Worm (Caenorhabditis elegans) whole organism, L4 larva: Measurements from ENCODE around the gene dec-7.

Experiments used
- F44E2.7 ChIP-seq: fragments of 200-800 bp; sonication (Bioruptor generic); IDR thresholded peaks from 2 replicates; pipeline ENCODE4 v2.1.2; 2022; ENCODE audit warnings: missing genetic modification characterization, missing compliant biosample characterization
- Y105C5A.15 ChIP-seq: fragments of 200-800 bp; sonication (Bioruptor generic); IDR thresholded peaks from 2 replicates; pipeline ENCODE4 v1.3.6; 2022; ENCODE audit warnings: missing genetic modification characterization, missing compliant biosample characterization
- Y48G9A.11 ChIP-seq: fragments of 200-800 bp; sonication (Bioruptor generic); IDR thresholded peaks from 2 replicates; pipeline ENCODE4 v1.3.6; 2022; ENCODE audit warnings: missing genetic modification reagents, missing genetic modification characterization, missing compliant biosample characterization
- aly-2 ChIP-seq: sonication (generic microtip); optimal IDR thresholded peaks from 2 replicates; lab custom pipeline; 2018; ENCODE audit warnings: missing biosample characterization, missing genetic modification characterization
- arid-1 ChIP-seq: fragments of 200-800 bp; sonication (Bioruptor generic); conservative IDR thresholded peaks from 2 replicates; pipeline ENCODE4 v1.3.6; 2022; ENCODE audit warnings: missing genetic modification reagents, missing genetic modification characterization, missing compliant biosample characterization
- ceh-28 ChIP-seq: fragments of 150-350 bp; optimal IDR thresholded peaks from 2 replicates; lab custom pipeline; 2014; ENCODE audit warnings: missing biosample characterization, missing genetic modification reagents, missing genetic modification characterization
- ceh-32 ChIP-seq: sonication (generic microtip); optimal IDR thresholded peaks from 2 replicates; lab custom pipeline; 2016; ENCODE audit warnings: mild to moderate bottlenecking, missing genetic modification characterization, missing compliant biosample characterization; ENCODE audit not compliant: poor library complexity
- cey-2 ChIP-seq: sonication (generic microtip); optimal IDR thresholded peaks from 3 replicates; lab custom pipeline; 2017; ENCODE audit warnings: missing genetic modification characterization, mild to moderate bottlenecking, missing compliant biosample characterization, antibody characterized with exemption, borderline replicate concordance; ENCODE audit not compliant: insufficient read depth
- ctbp-1 ChIP-seq: fragments of 200-800 bp; sonication (Bioruptor generic); IDR thresholded peaks from 2 replicates; pipeline ENCODE4 v1.3.6; 2022; ENCODE audit warnings: missing genetic modification reagents, missing genetic modification characterization, missing compliant biosample characterization
- daf-19 ChIP-seq: fragments of 200-800 bp; sonication (Bioruptor generic); conservative IDR thresholded peaks from 2 replicates; pipeline ENCODE4 v1.3.6; 2022; ENCODE audit warnings: missing genetic modification characterization, missing compliant biosample characterization
- dmd-8 ChIP-seq: fragments of 200-800 bp; sonication (Bioruptor generic); IDR thresholded peaks from 2 replicates; pipeline ENCODE4 v1.3.6; 2022; ENCODE audit warnings: missing genetic modification characterization, missing compliant biosample characterization
- dve-1 ChIP-seq: sonication (generic microtip); optimal IDR thresholded peaks from 2 replicates; lab custom pipeline; 2017; ENCODE audit warnings: antibody characterized with exemption, mild to moderate bottlenecking, missing genetic modification characterization, missing compliant biosample characterization; ENCODE audit not compliant: insufficient read depth
- egl-27 ChIP-seq: sonication (generic microtip); optimal IDR thresholded peaks from 3 replicates; lab custom pipeline; 2017; ENCODE audit warnings: missing biosample characterization, missing genetic modification reagents, missing genetic modification characterization
- egl-43 ChIP-seq: fragments of 200-800 bp; sonication (Bioruptor generic); IDR thresholded peaks from 2 replicates; pipeline ENCODE4 v1.3.6; 2022; ENCODE audit warnings: missing genetic modification reagents, missing genetic modification characterization, missing compliant biosample characterization
- fkh-10 ChIP-seq: fragments of 150-350 bp; optimal IDR thresholded peaks from 2 replicates; lab custom pipeline; 2014; ENCODE audit warnings: missing biosample characterization, missing genetic modification reagents, missing genetic modification characterization
- fos-1 ChIP-seq: fragments of 150-350 bp; optimal IDR thresholded peaks from 2 replicates; lab custom pipeline; 2014; ENCODE audit warnings: missing biosample characterization, missing genetic modification characterization
- hlh-30 ChIP-seq: sonication (generic microtip); optimal IDR thresholded peaks from 2 replicates; lab custom pipeline; 2017; ENCODE audit warnings: antibody characterized with exemption, mild to moderate bottlenecking, missing genetic modification characterization, missing compliant biosample characterization; ENCODE audit not compliant: insufficient read depth
- jun-1 ChIP-seq: fragments of 150-350 bp; optimal IDR thresholded peaks from 2 replicates; lab custom pipeline; 2014; ENCODE audit warnings: missing biosample characterization, missing genetic modification reagents, missing genetic modification characterization
- lin-29 ChIP-seq: fragments of 200-800 bp; sonication (Bioruptor generic); IDR thresholded peaks from 2 replicates; pipeline ENCODE4 v1.3.6; 2022; ENCODE audit warnings: missing genetic modification reagents, missing genetic modification characterization, missing compliant biosample characterization
- lin-38 ChIP-seq: fragments of 200-800 bp; sonication (Bioruptor generic); IDR thresholded peaks from 2 replicates; pipeline ENCODE4 v1.3.6; 2022; ENCODE audit warnings: missing genetic modification reagents, missing genetic modification characterization, missing compliant biosample characterization
- lin-39 ChIP-seq: fragments of 150-350 bp; optimal IDR thresholded peaks from 2 replicates; lab custom pipeline; 2014; ENCODE audit warnings: missing biosample characterization, missing genetic modification reagents, missing genetic modification characterization
- lir-3 ChIP-seq: sonication (generic microtip); optimal IDR thresholded peaks from 2 replicates; lab custom pipeline; 2016; ENCODE audit warnings: mild to moderate bottlenecking, missing genetic modification characterization, missing compliant biosample characterization
- lsy-2 ChIP-seq, 2 experiments: fragments of 150-350 bp in 1 of 2; sonication (generic microtip) in 1 of 2; optimal IDR thresholded peaks; 2 replicates each; lab custom pipeline; 2014 to 2017; ENCODE audit warnings: missing biosample characterization in 2 of 2, missing genetic modification characterization in 2 of 2
- madf-5 ChIP-seq, 2 experiments: fragments of 200-800 bp; sonication (Bioruptor generic); IDR thresholded peaks; 2 replicates each; pipeline ENCODE4 v1.3.6; 2022; ENCODE audit warnings: missing compliant biosample characterization in 2 of 2, missing genetic modification characterization in 2 of 2
- mes-2 ChIP-seq: sonication (generic microtip); optimal IDR thresholded peaks from 2 replicates; lab custom pipeline; 2016; ENCODE audit warnings: missing genotype, mild to moderate bottlenecking, missing genetic modification characterization, missing compliant biosample characterization; ENCODE audit not compliant: poor library complexity, severe bottlenecking
- mxl-3 ChIP-seq: fragments of 200-800 bp; sonication (Bioruptor generic); optimal IDR thresholded peaks from 2 replicates; lab custom pipeline; 2018; ENCODE audit warnings: mild to moderate bottlenecking, missing genetic modification characterization, missing compliant biosample characterization
- nhr-10 ChIP-seq: fragments of 150-350 bp; optimal IDR thresholded peaks from 2 replicates; lab custom pipeline; 2014; ENCODE audit warnings: missing biosample characterization, missing genetic modification characterization
- nhr-28 ChIP-seq: fragments of 150-350 bp; optimal IDR thresholded peaks from 2 replicates; lab custom pipeline; 2014; ENCODE audit warnings: missing biosample characterization, missing genetic modification characterization
- nhr-48 ChIP-seq: sonication (generic microtip); optimal IDR thresholded peaks from 2 replicates; lab custom pipeline; 2016; ENCODE audit warnings: mild to moderate bottlenecking, missing genetic modification characterization, missing compliant biosample characterization
- nhr-6 ChIP-seq: fragments of 150-350 bp; optimal IDR thresholded peaks from 2 replicates; lab custom pipeline; 2014; ENCODE audit warnings: missing biosample characterization, missing genetic modification characterization
- nhr-77 ChIP-seq: fragments of 150-350 bp; optimal IDR thresholded peaks from 2 replicates; lab custom pipeline; 2014; ENCODE audit warnings: missing biosample characterization, missing genetic modification characterization
- pha-4 ChIP-seq, 2 experiments: fragments of 150-350 bp in 1 of 2; fragments of 200-800 bp in 1 of 2; sonication (Bioruptor generic) in 1 of 2; IDR thresholded peaks in 1 of 2; optimal IDR thresholded peaks in 1 of 2; 2 replicates each; pipeline versions ENCODE4 v1.3.6 to Lab custom; 2014 to 2022; ENCODE audit warnings: missing genetic modification characterization in 2 of 2, missing genetic modification reagents in 2 of 2, missing biosample characterization in 1 of 2, missing compliant biosample characterization in 1 of 2
- sdz-12 ChIP-seq: fragments of 200-800 bp; sonication (Bioruptor generic); optimal IDR thresholded peaks from 2 replicates; lab custom pipeline; 2018; ENCODE audit warnings: mild to moderate bottlenecking, missing genetic modification characterization, missing compliant biosample characterization
- set-16 ChIP-seq: fragments of 200-800 bp; sonication (Bioruptor generic); IDR thresholded peaks from 2 replicates; pipeline ENCODE4 v1.3.6; 2022; ENCODE audit warnings: missing genetic modification reagents, missing genetic modification characterization, missing compliant biosample characterization
- snpc-1.2 ChIP-seq: fragments of 200-800 bp; sonication (Bioruptor generic); IDR thresholded peaks from 2 replicates; pipeline ENCODE4 v1.3.6; 2022; ENCODE audit warnings: missing genetic modification reagents, missing genetic modification characterization, missing compliant biosample characterization
- unc-62 ChIP-seq, 3 experiments: fragments of 150-350 bp in 1 of 3; sonication (generic microtip); optimal IDR thresholded peaks in 2 of 3; peaks in 1 of 3; 1 replicate in 1 of 3; 2 replicates in 2 of 3; lab custom pipeline; 2014 to 2017; ENCODE audit warnings: missing biosample characterization in 3 of 3, missing genetic modification characterization in 3 of 3, missing genetic modification reagents in 3 of 3, missing genotype in 1 of 3
- vab-7 ChIP-seq: fragments of 200-800 bp; sonication (Bioruptor generic); IDR thresholded peaks from 2 replicates; pipeline ENCODE4 v1.3.6; 2022; ENCODE audit warnings: missing genetic modification reagents, missing genetic modification characterization, missing compliant biosample characterization
- zag-1 ChIP-seq: fragments of 150-350 bp; optimal IDR thresholded peaks from 2 replicates; lab custom pipeline; 2014; ENCODE audit warnings: missing biosample characterization, missing genetic modification characterization
- zfp-3 ChIP-seq: fragments of 200-800 bp; sonication (Bioruptor generic); conservative IDR thresholded peaks from 2 replicates; pipeline ENCODE4 v1.3.6; 2022; ENCODE audit warnings: missing genetic modification reagents, missing genetic modification characterization, missing compliant biosample characterization
- zip-11 ChIP-seq: fragments of 200-800 bp; sonication (Bioruptor generic); IDR thresholded peaks from 2 replicates; pipeline ENCODE4 v1.3.6; 2022; ENCODE audit warnings: missing genetic modification characterization, missing compliant biosample characterization
- zip-2 ChIP-seq: fragments of 150-350 bp; optimal IDR thresholded peaks from 2 replicates; lab custom pipeline; 2014; ENCODE audit warnings: missing biosample characterization, missing genetic modification characterization

Gene dec-7

DNA sequence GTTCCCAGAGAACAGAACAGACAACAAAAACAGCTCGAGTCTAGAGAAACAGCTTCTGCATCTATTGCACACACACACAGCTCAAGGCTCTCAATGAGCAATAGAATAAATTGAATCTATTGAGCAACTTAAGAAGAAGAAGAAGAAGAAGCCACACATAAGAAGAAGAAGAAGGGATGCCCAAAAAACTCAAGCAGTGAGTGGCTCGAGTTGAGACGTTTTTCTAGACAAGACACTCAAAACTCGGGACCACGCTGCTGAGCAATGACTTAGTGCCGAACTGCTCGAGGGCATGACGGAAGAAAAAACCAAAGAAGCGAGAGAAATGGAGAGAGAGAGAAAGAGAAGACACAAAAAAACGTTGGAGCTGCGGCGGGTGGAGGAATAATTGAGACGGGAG, 26.9 kb upstream of the dec-7 start (continued):
- TF ChIP-seq nhr-10, result no peak
- TF ChIP-seq aly-2 (tag; lab: Kevin White, UChicago), result no peak
- no peak for TF ChIP-seq Y48G9A.11 (GFP tag; lab: Robert Waterston, UW)
- no peak for TF ChIP-seq vab-7 (GFP tag; lab: Robert Waterston, UW)
- 0 out of 2 replicates have a peak, but pooled peaks have one; percentile 17 for TF ChIP-seq set-16
- no peak for TF ChIP-seq pha-4 (GFP tag; IDR thresholded peaks at IDR 0.05; lab: Robert Waterston, UW)
- TF ChIP-seq pha-4 (tag; optimal IDR thresholded peaks at IDR 0.05; lab: Kevin White, UChicago), result no peak
- TF ChIP-seq nhr-6, result no peak
- TF ChIP-seq Y105C5A.15, result no peak
- TF ChIP-seq lsy-2 (tag; optimal IDR thresholded peaks at IDR 0.05; lab: Kevin White, UChicago), result peak in 1 of 2 experiments; percentile 1
- no peak for TF ChIP-seq dve-1 (tag; lab: Kevin White, UChicago)
- no peak for TF ChIP-seq dmd-8 (GFP tag; lab: Robert Waterston, UW)
- no peak for TF ChIP-seq snpc-1.2 (GFP tag; lab: Robert Waterston, UW)
- TF ChIP-seq zfp-3 (GFP tag; lab: Robert Waterston, UW), result no peak
- TF ChIP-seq jun-1, result no peak
- no peak for TF ChIP-seq fos-1 (tag; lab: Kevin White, UChicago)
- no peak for TF ChIP-seq nhr-77 (tag; lab: Kevin White, UChicago)
- 0 out of 2 replicates have a peak, but pooled peaks have one; percentile 44 for TF ChIP-seq ctbp-1 (GFP tag; lab: Robert Waterston, UW)
- TF ChIP-seq lir-3 (tag; lab: Kevin White, UChicago), result no peak
- TF ChIP-seq mxl-3 (GFP tag; lab: Kevin White, UChicago), result no peak
- TF ChIP-seq lin-29, result no peak
- no peak for TF ChIP-seq egl-27
- no peak for TF ChIP-seq nhr-48 (tag; lab: Kevin White, UChicago)
- no peak for TF ChIP-seq daf-19 (GFP tag; lab: Robert Waterston, UW)
- TF ChIP-seq sdz-12 (GFP tag; lab: Kevin White, UChicago), result no peak

DNA sequence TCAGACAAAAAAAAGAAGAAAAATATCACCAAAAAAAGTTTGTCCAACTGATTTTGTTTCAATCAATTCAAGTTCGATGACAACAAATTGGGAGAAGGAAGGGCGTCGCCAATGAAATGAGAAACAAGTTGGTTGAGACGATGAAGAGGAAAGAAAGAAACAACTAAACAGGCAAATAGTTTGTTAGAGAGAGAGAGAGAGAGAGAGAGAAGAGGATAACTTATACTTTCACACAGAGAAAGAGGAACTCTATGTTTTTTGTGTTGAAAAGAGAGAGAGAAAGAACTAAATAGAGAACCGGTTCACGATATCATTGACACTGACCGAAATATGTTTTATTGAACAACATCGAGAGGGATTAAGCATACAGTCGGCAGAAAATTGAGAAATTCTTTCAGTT, 24.6 kb upstream of the dec-7 start:
- TF ChIP-seq hlh-30 (tag; lab: Kevin White, UChicago), result no peak
- TF ChIP-seq zag-1 (tag; lab: Kevin White, UChicago), result no peak
- TF ChIP-seq ceh-28, result no peak
- no peak for TF ChIP-seq Y48G9A.11 (GFP tag; lab: Robert Waterston, UW)
- no peak for TF ChIP-seq lin-39 (tag; lab: Kevin White, UChicago)
- TF ChIP-seq arid-1 (GFP tag; lab: Robert Waterston, UW), result no peak
- no peak for TF ChIP-seq lin-29
- no peak for TF ChIP-seq lin-38
- no peak for TF ChIP-seq set-16
- TF ChIP-seq zip-2, result no peak
- TF ChIP-seq unc-62 (GFP tag; optimal IDR thresholded peaks at IDR 0.05 in 1 of 2; lab: Kevin White, UChicago), result peak in 1 of 2 experiments; percentile 23
- TF ChIP-seq unc-62 (tag; optimal IDR thresholded peaks at IDR 0.05; lab: Kevin White, UChicago), result no peak
- no peak for TF ChIP-seq ceh-32
- no peak for TF ChIP-seq nhr-77 (tag; lab: Kevin White, UChicago)
- TF ChIP-seq madf-5 (GFP tag; IDR thresholded peaks at IDR 0.05; lab: Robert Waterston, UW), result no peak
- TF ChIP-seq lir-3 (tag; lab: Kevin White, UChicago), result no peak
- no peak for TF ChIP-seq fkh-10 (GFP tag; lab: Kevin White, UChicago)
- TF ChIP-seq zip-11 (GFP tag; lab: Robert Waterston, UW), result no peak
- peak; percentile 22 for TF ChIP-seq mes-2 (tag; lab: Kevin White, UChicago)
- peak; percentile 37 for TF ChIP-seq nhr-28 (tag; lab: Kevin White, UChicago)

DNA sequence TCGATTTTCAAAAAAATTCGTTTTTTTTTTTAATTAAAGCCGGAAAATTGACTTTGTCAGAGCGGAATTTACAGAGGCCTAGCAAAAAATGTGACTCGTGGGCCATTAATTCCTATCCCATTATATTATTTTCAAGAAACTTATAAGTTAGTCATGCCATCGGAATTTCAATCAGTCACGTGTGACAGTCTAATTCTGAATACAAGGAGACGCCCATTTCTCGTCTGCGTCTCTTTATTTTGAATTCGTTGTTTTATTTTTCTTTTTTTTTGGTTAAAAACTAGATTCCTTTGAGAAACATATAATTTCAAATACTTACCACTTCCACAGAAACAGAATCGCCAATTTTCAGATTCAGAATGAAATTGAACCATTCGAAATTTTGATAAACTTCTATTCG, 23.4 kb upstream of the dec-7 start:
- TF ChIP-seq nhr-77 (tag; lab: Kevin White, UChicago) (no peak), cey-2 (tag; lab: Kevin White, UChicago) (no peak), F44E2.7 (no peak), egl-43 (no peak), Y105C5A.15 (no peak), hlh-30 (tag; lab: Kevin White, UChicago) (peak; percentile 7), dve-1 (tag; lab: Kevin White, UChicago) (peak; percentile 2)
